Fruit fly (Drosophila melanogaster): Measurements from ENCODE around the gene hzg.

dm6 chr3L:16050887-16051258 is 46.3 kb upstream of the hzg start, which contains the start of gene Diap1:
- TF ChIP-seq CG8301 (tag; optimal IDR thresholded peaks at IDR 0.05) (no peak), EcR (GFP tag; optimal IDR thresholded peaks at IDR 0.05) (no peak), CG8159 (tag; optimal IDR thresholded peaks at IDR 0.05) (no peak), CG10348 (GFP tag; IDR thresholded peaks at IDR 0.05) (no peak)

Measured in whole organism, pupa.